Fruit fly (Drosophila melanogaster): ENCODE results near the gene CG9641.

CG9641 gene

dm6 chr2L:3009438-3009837 is 32.8 kb upstream of the CG9641 start:
- TF ChIP-seq dmrt93B (GFP tag; optimal IDR thresholded peaks at IDR 0.05) = no peak
- no peak for TF ChIP-seq Dfd (GFP tag; optimal IDR thresholded peaks at IDR 0.05)
- TF ChIP-seq psq (GFP tag; optimal IDR thresholded peaks at IDR 0.05) = no peak
- no peak for TF ChIP-seq Sp1 (GFP tag; optimal IDR thresholded peaks at IDR 0.05)
- no peak for TF ChIP-seq lola (GFP tag; optimal IDR thresholded peaks at IDR 0.05)
- TF ChIP-seq Hr83 (GFP tag; optimal IDR thresholded peaks at IDR 0.05; ENCODE audit: poor library complexity, severe bottlenecking) = no peak
- no peak for TF ChIP-seq pan (optimal IDR thresholded peaks at IDR 0.05)
- TF ChIP-seq foxo (GFP tag; optimal IDR thresholded peaks at IDR 0.05) = no peak
- TF ChIP-seq N (GFP tag; optimal IDR thresholded peaks at IDR 0.05) = no peak
- TF ChIP-seq Abd-B (GFP tag; optimal IDR thresholded peaks at IDR 0.05) = no peak
- no peak for TF ChIP-seq h (GFP tag; optimal IDR thresholded peaks at IDR 0.05)
- TF ChIP-seq Jra (GFP tag; optimal IDR thresholded peaks at IDR 0.05) = no peak
- no peak for TF ChIP-seq br (GFP tag; optimal IDR thresholded peaks at IDR 0.05)
- TF ChIP-seq dsf (GFP tag; optimal IDR thresholded peaks at IDR 0.05; ENCODE audit: borderline replicate concordance) = no peak
- no peak for TF ChIP-seq Rel (GFP tag; optimal IDR thresholded peaks at IDR 0.05)
- no peak for TF ChIP-seq Rel (tag; optimal IDR thresholded peaks at IDR 0.05)
- TF ChIP-seq CG32264 (GFP tag; optimal IDR thresholded peaks at IDR 0.05) = no peak
- TF ChIP-seq woc (GFP tag; optimal IDR thresholded peaks at IDR 0.05) = no peak
- no peak for TF ChIP-seq HLH106 (tag; optimal IDR thresholded peaks at IDR 0.05)
- no peak for TF ChIP-seq Dif (GFP tag; optimal IDR thresholded peaks at IDR 0.05; ENCODE audit: partially characterized antibody)

dm6 chr2L:3006925-3007426 is 30.3 kb upstream of the CG9641 start:
- TF ChIP-seq Rel (GFP tag; optimal IDR thresholded peaks at IDR 0.05) (no peak), Rel (tag; optimal IDR thresholded peaks at IDR 0.05) (no peak), Mio (GFP tag; optimal IDR thresholded peaks at IDR 0.05) (no peak), brk (GFP tag; optimal IDR thresholded peaks at IDR 0.05) (no peak), lola (GFP tag; optimal IDR thresholded peaks at IDR 0.05) (no peak), Hnf4 (GFP tag; optimal IDR thresholded peaks at IDR 0.05) (no peak), ey (GFP tag; optimal IDR thresholded peaks at IDR 0.05) (no peak), Dif (GFP tag; optimal IDR thresholded peaks at IDR 0.05; ENCODE audit: partially characterized antibody) (no peak), CrebA (GFP tag; optimal IDR thresholded peaks at IDR 0.05; ENCODE audit: borderline replicate concordance) (no peak), Sp1 (GFP tag; optimal IDR thresholded peaks at IDR 0.05) (no peak), fru (GFP tag; optimal IDR thresholded peaks at IDR 0.05) (no peak), dsf (GFP tag; optimal IDR thresholded peaks at IDR 0.05; ENCODE audit: borderline replicate concordance) (no peak), foxo (GFP tag; optimal IDR thresholded peaks at IDR 0.05) (no peak), Hr78 (GFP tag; optimal IDR thresholded peaks at IDR 0.05) (no peak), jim (GFP tag; optimal IDR thresholded peaks at IDR 0.05) (no peak), pan (optimal IDR thresholded peaks at IDR 0.05) (no peak), Myc (optimal IDR thresholded peaks at IDR 0.05) (no peak)

dm6 chr2L:3006194-3006593 is 29.5 kb upstream of the CG9641 start:
- TF ChIP-seq tai (GFP tag; optimal IDR thresholded peaks at IDR 0.05) (no peak), OdsH (GFP tag; optimal IDR thresholded peaks at IDR 0.05) (no peak), dl (GFP tag; optimal IDR thresholded peaks at IDR 0.05; ENCODE audit: insufficient read depth in 1 of 2, partially characterized antibody in 2 of 2) (no peak), lola (GFP tag; optimal IDR thresholded peaks at IDR 0.05) (no peak), CrebA (GFP tag; optimal IDR thresholded peaks at IDR 0.05; ENCODE audit: borderline replicate concordance) (no peak), Hnf4 (GFP tag; optimal IDR thresholded peaks at IDR 0.05) (no peak), sage (GFP tag; optimal IDR thresholded peaks at IDR 0.05) (no peak), jim (GFP tag; optimal IDR thresholded peaks at IDR 0.05) (no peak), pan (optimal IDR thresholded peaks at IDR 0.05) (no peak), ey (GFP tag; optimal IDR thresholded peaks at IDR 0.05) (no peak)

dm6 chr2L:3005483-3005882 is 28.8 kb upstream of the CG9641 start:
- TF ChIP-seq Vsx2 (GFP tag; optimal IDR thresholded peaks at IDR 0.05; ENCODE audit: partially characterized antibody) (no peak), ey (GFP tag; optimal IDR thresholded peaks at IDR 0.05) (no peak), Dfd (GFP tag; optimal IDR thresholded peaks at IDR 0.05) (no peak), dsf (GFP tag; optimal IDR thresholded peaks at IDR 0.05; ENCODE audit: borderline replicate concordance) (no peak), rgr (GFP tag; optimal IDR thresholded peaks at IDR 0.05) (no peak), psq (GFP tag; optimal IDR thresholded peaks at IDR 0.05) (no peak), Mio (GFP tag; optimal IDR thresholded peaks at IDR 0.05) (no peak), Jra (GFP tag; optimal IDR thresholded peaks at IDR 0.05) (no peak)
